Fruit fly (Drosophila melanogaster): ENCODE data around the gene Smvt.

The Smvt gene

DNA sequence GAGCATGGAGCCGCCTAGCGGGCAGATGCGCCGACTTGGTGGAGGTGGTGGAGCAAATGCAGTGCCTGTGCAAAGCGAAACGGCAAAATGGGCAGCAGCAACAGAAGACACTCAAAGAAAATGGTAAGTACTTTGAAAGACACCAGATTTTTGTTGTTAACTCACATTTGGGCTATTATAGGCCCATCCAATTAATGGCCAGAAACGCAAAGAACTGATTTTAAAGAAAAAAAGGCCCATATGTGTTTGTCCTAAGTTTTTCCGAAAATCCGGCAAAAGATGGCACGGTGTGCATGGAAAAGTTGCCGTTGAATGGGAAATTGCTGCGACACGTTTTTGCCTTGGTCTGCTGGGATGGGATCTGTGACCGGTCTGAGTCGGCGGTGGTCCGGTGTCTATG, 6.8 kb upstream of the Smvt start:
- TF ChIP-seq Dfd (GFP tag; optimal IDR thresholded peaks at IDR 0.05) (no peak), Vsx2 (GFP tag; optimal IDR thresholded peaks at IDR 0.05; ENCODE audit: partially characterized antibody) (no peak), sage (GFP tag; optimal IDR thresholded peaks at IDR 0.05) (no peak), br (GFP tag; optimal IDR thresholded peaks at IDR 0.05) (no peak), Dif (GFP tag; optimal IDR thresholded peaks at IDR 0.05; ENCODE audit: partially characterized antibody) (no peak), Mio (GFP tag; optimal IDR thresholded peaks at IDR 0.05) (no peak), h (GFP tag; optimal IDR thresholded peaks at IDR 0.05) (no peak), dl (GFP tag; optimal IDR thresholded peaks at IDR 0.05; ENCODE audit: insufficient read depth in 1 of 2, partially characterized antibody in 2 of 2) (no peak), dsf (GFP tag; optimal IDR thresholded peaks at IDR 0.05; ENCODE audit: borderline replicate concordance) (no peak), OdsH (GFP tag; optimal IDR thresholded peaks at IDR 0.05) (no peak), Sp1 (GFP tag; optimal IDR thresholded peaks at IDR 0.05) (no peak), rgr (GFP tag; optimal IDR thresholded peaks at IDR 0.05) (no peak), Rel (GFP tag; optimal IDR thresholded peaks at IDR 0.05) (no peak), Rel (tag; optimal IDR thresholded peaks at IDR 0.05) (no peak), pan (optimal IDR thresholded peaks at IDR 0.05) (no peak), dmrt93B (GFP tag; optimal IDR thresholded peaks at IDR 0.05) (no peak), brk (GFP tag; optimal IDR thresholded peaks at IDR 0.05) (no peak)

DNA sequence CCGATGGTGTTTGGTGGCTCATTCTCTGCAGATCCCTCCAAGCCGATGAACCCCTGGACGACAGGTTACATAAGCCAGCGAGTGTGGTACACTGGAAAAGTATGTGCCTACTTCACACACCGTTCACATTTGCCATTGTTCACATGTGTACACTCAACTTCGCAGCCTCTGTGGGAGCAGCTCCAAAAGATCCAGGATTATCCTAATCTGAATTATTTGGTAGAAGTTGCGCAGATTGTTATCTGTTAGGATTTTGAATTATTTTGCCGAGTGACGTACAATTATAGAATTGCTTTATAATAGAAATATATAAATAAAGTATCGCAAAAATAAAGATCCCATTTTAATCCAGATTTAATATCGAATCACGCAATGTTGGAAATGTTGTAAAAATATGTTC, 6.1 kb upstream of the Smvt start:
- no peak for TF ChIP-seq Vsx2 (GFP tag; optimal IDR thresholded peaks at IDR 0.05; ENCODE audit: partially characterized antibody)
- TF ChIP-seq Hnf4 (GFP tag; optimal IDR thresholded peaks at IDR 0.05): no peak
- no peak for TF ChIP-seq lola (GFP tag; optimal IDR thresholded peaks at IDR 0.05)
- TF ChIP-seq pan (optimal IDR thresholded peaks at IDR 0.05): no peak
- no peak for TF ChIP-seq h (GFP tag; optimal IDR thresholded peaks at IDR 0.05)
- no peak for TF ChIP-seq OdsH (GFP tag; optimal IDR thresholded peaks at IDR 0.05)
- no peak for TF ChIP-seq dmrt93B (GFP tag; optimal IDR thresholded peaks at IDR 0.05)
- TF ChIP-seq Dif (GFP tag; optimal IDR thresholded peaks at IDR 0.05; ENCODE audit: partially characterized antibody): no peak
- no peak for TF ChIP-seq psq (GFP tag; optimal IDR thresholded peaks at IDR 0.05)

DNA sequence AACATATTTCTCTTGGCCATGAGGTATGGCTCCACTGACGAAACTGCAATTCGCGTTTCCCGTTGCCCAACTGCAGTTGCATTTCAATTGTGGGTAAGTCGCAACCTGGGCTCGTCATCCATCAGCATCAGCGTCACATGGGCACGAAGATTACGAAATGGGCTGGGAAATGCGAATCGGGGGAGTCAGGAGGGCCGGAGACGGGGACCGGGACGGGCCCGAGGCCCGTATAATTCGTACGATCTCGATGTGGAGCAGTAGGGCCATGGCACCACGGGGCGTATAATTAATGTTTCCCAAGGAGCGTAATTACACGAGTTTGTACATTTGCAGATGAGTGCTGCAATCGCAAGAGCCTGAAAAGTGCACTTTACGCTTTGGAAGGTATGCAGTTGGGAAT, 3.8 kb upstream of the Smvt start:
- TF ChIP-seq brk (GFP tag; optimal IDR thresholded peaks at IDR 0.05) (no peak), foxo (GFP tag; optimal IDR thresholded peaks at IDR 0.05) (no peak), Dfd (GFP tag; optimal IDR thresholded peaks at IDR 0.05) (peak; percentile 99)

DNA sequence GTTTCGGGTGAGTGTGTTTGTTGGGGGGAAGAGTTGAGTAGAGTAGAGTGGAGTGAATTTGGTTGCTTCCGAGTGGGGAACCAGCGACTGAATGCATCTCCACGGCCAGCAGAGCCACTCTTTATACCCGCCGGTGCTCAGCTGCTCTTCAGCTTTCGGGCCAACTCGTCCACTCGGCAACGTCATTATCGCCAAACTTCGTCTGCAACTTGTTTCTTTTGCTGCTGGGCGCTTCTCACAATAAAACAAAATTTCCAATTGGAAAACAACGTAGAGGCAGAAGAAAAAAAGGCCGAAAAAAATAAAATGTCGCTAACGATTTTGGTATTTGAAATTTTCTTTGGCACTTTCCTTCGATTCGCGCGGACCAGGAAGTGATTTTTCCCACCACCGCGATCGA, 3.3 kb upstream of the Smvt start, which contains the start of gene CG2150:
TSS of gene CG2150 (minus strand) at position 101 of the 400 bp plus-strand sequence.
- TF ChIP-seq Vsx2 (GFP tag; optimal IDR thresholded peaks at IDR 0.05; ENCODE audit: partially characterized antibody): no peak
- TF ChIP-seq CG32264 (GFP tag; optimal IDR thresholded peaks at IDR 0.05): no peak
- no peak for TF ChIP-seq Sp1 (GFP tag; optimal IDR thresholded peaks at IDR 0.05)
- TF ChIP-seq Abd-B (GFP tag; optimal IDR thresholded peaks at IDR 0.05): no peak
- TF ChIP-seq lola (GFP tag; optimal IDR thresholded peaks at IDR 0.05): no peak
- no peak for TF ChIP-seq psq (GFP tag; optimal IDR thresholded peaks at IDR 0.05)
- no peak for TF ChIP-seq tai (GFP tag; optimal IDR thresholded peaks at IDR 0.05)
- no peak for TF ChIP-seq HLH106 (tag; optimal IDR thresholded peaks at IDR 0.05)
- TF ChIP-seq sage (GFP tag; optimal IDR thresholded peaks at IDR 0.05): no peak
- TF ChIP-seq ey (GFP tag; optimal IDR thresholded peaks at IDR 0.05): no peak
- TF ChIP-seq usp (GFP tag; optimal IDR thresholded peaks at IDR 0.05): no peak

DNA sequence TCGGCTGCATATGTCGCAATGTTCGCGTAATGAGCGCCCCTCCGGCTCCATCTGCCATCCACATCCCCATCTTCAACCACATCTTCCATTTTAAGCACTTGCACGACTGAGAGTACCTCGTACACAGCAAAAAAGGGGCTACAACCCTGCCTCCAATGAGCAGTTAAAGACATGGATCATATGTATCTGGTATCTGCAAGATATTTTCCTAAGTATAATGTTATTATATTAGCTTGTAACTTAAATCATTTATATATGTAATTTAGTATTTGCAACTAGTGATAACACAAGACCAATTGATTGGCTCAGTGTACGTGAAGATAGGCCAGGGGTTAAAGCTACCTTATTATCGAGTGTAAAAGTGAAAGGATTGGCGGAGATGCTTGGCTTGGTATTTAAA, 1.3 kb upstream of the Smvt start:
- TF ChIP-seq Mio (GFP tag; optimal IDR thresholded peaks at IDR 0.05) (no peak), fru (GFP tag; optimal IDR thresholded peaks at IDR 0.05) (peak; percentile 4)

DNA sequence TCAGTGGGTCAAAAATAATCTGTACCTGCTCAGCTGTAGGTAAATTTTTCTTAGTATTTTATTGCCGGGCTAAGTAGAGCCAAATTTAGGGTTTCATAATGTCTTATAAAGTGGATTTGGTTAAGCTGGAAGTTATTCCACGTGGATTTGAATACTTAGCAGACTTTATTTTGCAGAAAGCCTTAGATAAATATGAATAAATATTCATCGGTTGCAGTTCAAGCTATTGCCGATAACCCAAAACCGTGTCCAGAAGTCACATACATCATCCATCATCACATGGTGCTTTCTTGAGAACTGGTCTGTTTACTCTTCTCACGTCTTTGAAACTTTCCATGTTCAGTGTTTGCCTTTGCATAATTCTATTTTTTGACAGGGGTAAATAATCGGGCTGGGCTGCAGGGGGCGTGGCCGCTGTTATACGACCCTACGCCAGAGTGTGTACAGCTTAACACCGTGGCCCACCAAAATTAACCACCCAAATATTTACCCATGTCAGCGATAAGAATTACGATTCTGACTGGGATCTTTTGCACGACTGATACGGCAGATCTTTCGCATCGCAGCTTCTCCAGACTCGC, 2.7 kb downstream of the Smvt start, which contains the start of gene CG2187:
TSS of gene CG2187 (minus strand) at position 51 of the 581 bp plus-strand sequence.
- TF ChIP-seq jim (GFP tag; optimal IDR thresholded peaks at IDR 0.05): no peak
- TF ChIP-seq Hr83 (GFP tag; optimal IDR thresholded peaks at IDR 0.05; ENCODE audit: poor library complexity, severe bottlenecking): peak; percentile 35
- TF ChIP-seq dmrt93B (GFP tag; optimal IDR thresholded peaks at IDR 0.05): no peak
- TF ChIP-seq Abd-B (GFP tag; optimal IDR thresholded peaks at IDR 0.05): no peak

Data from whole organism, wandering third instar larva.